Worm (Caenorhabditis elegans) whole organism, early embryonic: Measurements from ENCODE around the gene nlp-32.

Experiments used
- B0310.2 ChIP-seq: sonication (generic microtip); optimal IDR thresholded peaks from 2 replicates; lab custom pipeline; 2016; ENCODE audit warnings: mild to moderate bottlenecking, missing genetic modification characterization, missing compliant biosample characterization
- F13C5.2 ChIP-seq: sonication (generic microtip); optimal IDR thresholded peaks from 2 replicates; lab custom pipeline; 2017; ENCODE audit warnings: mild to moderate bottlenecking, missing genetic modification characterization, inconsistent platforms, missing compliant biosample characterization
- aly-1 ChIP-seq: sonication (generic microtip); optimal IDR thresholded peaks from 2 replicates; lab custom pipeline; 2016; ENCODE audit warnings: missing genetic modification characterization, missing compliant biosample characterization
- ama-1 ChIP-seq: fragments of 150-350 bp; optimal IDR thresholded peaks from 2 replicates; lab custom pipeline; 2014
- ceh-13 ChIP-seq: fragments of 200-800 bp; sonication (Bioruptor generic); optimal IDR thresholded peaks from 2 replicates; lab custom pipeline; 2018; ENCODE audit warnings: mild to moderate bottlenecking, missing genetic modification characterization, missing compliant biosample characterization
- ceh-36 ChIP-seq: sonication (generic microtip); optimal IDR thresholded peaks from 2 replicates; lab custom pipeline; 2016; ENCODE audit warnings: missing genetic modification characterization, inconsistent platforms, missing compliant biosample characterization
- ets-7 ChIP-seq: sonication (generic microtip); optimal IDR thresholded peaks from 2 replicates; lab custom pipeline; 2016; ENCODE audit warnings: missing genotype, missing genetic modification characterization, missing compliant biosample characterization
- flt-1 ChIP-seq: fragments of 200-800 bp; sonication (Bioruptor generic); IDR thresholded peaks from 2 replicates; pipeline ENCODE4 v1.3.6; 2022; ENCODE audit warnings: missing genetic modification characterization, missing compliant biosample characterization
- hmbx-1 ChIP-seq: sonication (generic microtip); optimal IDR thresholded peaks from 2 replicates; lab custom pipeline; 2016; ENCODE audit warnings: mild to moderate bottlenecking, missing genetic modification characterization, missing compliant biosample characterization
- hmg-4 ChIP-seq: fragments of 200-800 bp; sonication (Bioruptor generic); optimal IDR thresholded peaks from 2 replicates; lab custom pipeline; 2018; ENCODE audit warnings: mild to moderate bottlenecking, missing genetic modification characterization, missing compliant biosample characterization
- hnd-1 ChIP-seq: sonication (generic microtip); optimal IDR thresholded peaks from 2 replicates; lab custom pipeline; 2016; ENCODE audit warnings: missing genetic modification characterization, missing compliant biosample characterization
- pes-1 ChIP-seq: fragments of 200-800 bp; sonication (Bioruptor generic); IDR thresholded peaks from 2 replicates; pipeline ENCODE4 v1.3.6; 2022; ENCODE audit warnings: missing genetic modification reagents, missing genetic modification characterization, missing compliant biosample characterization
- scrt-1 ChIP-seq: fragments of 200-800 bp; sonication (Bioruptor generic); IDR thresholded peaks from 2 replicates; pipeline ENCODE4 v1.3.6; 2022; ENCODE audit warnings: missing genetic modification characterization, missing compliant biosample characterization
- sea-1 ChIP-seq: fragments of 200-800 bp; sonication (Bioruptor generic); conservative IDR thresholded peaks from 2 replicates; pipeline ENCODE4 v1.3.6; 2022; ENCODE audit warnings: missing genetic modification characterization, missing compliant biosample characterization
- tbx-11 ChIP-seq: fragments of 200-800 bp; sonication (Bioruptor generic); IDR thresholded peaks from 2 replicates; pipeline ENCODE4 v1.3.6; 2022; ENCODE audit warnings: missing genetic modification characterization, missing compliant biosample characterization
- tbx-37 ChIP-seq: fragments of 200-800 bp; sonication (Bioruptor generic); conservative IDR thresholded peaks from 2 replicates; pipeline ENCODE4 v1.3.6; 2022; ENCODE audit warnings: missing genetic modification reagents, missing genetic modification characterization, missing compliant biosample characterization
- tra-4 ChIP-seq: sonication (generic microtip); optimal IDR thresholded peaks from 2 replicates; lab custom pipeline; 2017; ENCODE audit warnings: missing genetic modification characterization, missing compliant biosample characterization

The nlp-32 gene

DNA sequence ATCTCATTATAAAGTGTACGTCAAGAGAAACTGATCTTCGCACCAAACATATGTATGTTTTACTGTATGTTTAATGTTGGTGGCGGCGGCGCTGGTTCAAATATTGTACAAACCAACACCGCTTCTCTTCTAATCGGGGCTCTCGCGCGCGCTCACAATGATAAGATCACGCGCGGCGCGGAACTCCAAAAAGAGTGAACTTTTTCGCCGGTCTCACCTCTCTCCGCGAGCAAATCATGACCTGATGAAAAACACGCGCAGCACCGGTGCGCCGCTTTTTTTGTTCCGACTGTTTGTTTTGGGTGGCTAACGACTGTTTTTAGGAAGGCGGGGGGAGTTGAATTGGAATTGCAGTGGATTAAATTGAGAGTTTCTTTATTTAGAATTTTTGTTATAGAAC, 27.0 kb upstream of the nlp-32 start:
- TF ChIP-seq hnd-1 (tag; lab: Kevin White, UChicago), result no peak

DNA sequence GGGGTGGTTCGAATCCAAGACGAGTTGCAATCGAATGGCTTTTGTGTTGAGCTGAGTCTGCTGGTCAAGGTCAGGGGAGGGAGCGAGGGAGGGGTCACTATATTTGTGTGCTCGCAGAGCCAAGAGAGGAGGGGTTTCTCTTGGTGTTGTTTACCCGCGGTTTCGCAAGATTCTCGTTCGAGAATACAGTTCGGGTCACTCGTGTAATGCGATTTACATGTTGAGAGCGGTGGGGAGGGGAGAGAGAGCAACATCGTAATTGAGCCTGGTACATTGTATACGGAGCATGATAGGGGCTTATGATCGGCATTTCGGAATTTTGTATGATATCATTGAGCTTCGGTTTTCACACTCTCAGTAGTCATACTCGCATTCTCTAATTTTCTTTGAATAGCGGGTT, 25.8 kb upstream of the nlp-32 start, which contains the start of gene F30H5.3:
F30H5.3 (minus strand) TSS at position 101 of the 400 bp plus-strand sequence.
- TF ChIP-seq sea-1 (GFP tag; lab: Robert Waterston, UW) (no peak), B0310.2 (tag; lab: Kevin White, UChicago) (no peak), ama-1 (no peak), hnd-1 (tag; lab: Kevin White, UChicago) (no peak), aly-1 (tag; lab: Kevin White, UChicago) (no peak), ceh-36 (tag; lab: Kevin White, UChicago) (no peak), ceh-13 (GFP tag; lab: Kevin White, UChicago) (no peak), F13C5.2 (tag; lab: Kevin White, UChicago) (no peak), tra-4 (no peak), tbx-11 (no peak), flt-1 (GFP tag; lab: Robert Waterston, UW) (no peak), hmbx-1 (no peak), pes-1 (no peak), ets-7 (tag; lab: Kevin White, UChicago) (no peak)

DNA sequence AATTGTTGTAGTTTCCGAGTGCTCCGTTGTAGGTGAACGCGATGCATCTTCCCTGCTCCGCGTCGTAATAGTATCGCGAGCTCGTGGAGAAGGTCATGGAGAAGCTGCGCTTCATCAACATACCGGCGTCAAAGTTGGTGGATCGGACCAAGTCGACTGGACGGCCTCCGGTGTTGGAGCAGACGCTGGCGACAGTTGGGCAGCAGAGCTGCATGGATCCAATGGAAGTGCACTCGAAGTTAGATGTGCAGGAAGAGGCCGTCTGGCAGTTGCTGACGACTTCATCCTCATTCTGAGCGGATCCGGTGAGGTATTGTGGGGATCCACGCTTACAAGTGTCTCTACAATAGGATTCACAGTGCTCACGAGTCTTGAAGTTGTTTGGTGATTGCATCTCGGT, 22.7 kb upstream of the nlp-32 start:
- TF ChIP-seq B0310.2 (tag; lab: Kevin White, UChicago) (no peak), ceh-13 (GFP tag; lab: Kevin White, UChicago) (no peak), aly-1 (tag; lab: Kevin White, UChicago) (no peak), ama-1 (no peak), tbx-11 (no peak), scrt-1 (GFP tag; lab: Robert Waterston, UW) (no peak), F13C5.2 (tag; lab: Kevin White, UChicago) (no peak), hnd-1 (tag; lab: Kevin White, UChicago) (no peak)

DNA sequence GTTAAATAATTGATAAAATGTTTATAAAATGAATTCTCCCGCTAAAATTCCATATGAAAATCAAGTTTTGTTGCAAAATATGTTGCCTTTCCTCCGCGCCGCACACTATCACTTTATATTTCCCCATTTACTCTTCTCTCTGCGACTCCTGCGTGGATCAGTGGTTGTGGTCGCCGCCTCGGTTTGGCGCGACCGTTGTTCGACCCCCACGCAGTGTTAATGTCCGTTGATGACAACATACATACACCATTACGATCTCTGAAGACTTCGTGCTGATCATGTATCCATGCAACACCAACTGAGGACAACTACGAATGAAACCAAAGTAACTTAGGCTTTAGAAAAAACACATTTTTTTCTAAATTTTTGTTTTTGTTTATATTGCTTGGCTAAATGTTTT, 16.2 kb upstream of the nlp-32 start:
- TF ChIP-seq hmbx-1 (peak; percentile 72), F13C5.2 (tag; lab: Kevin White, UChicago) (peak; percentile 89), hnd-1 (tag; lab: Kevin White, UChicago) (peak; percentile 81), tbx-37 (GFP tag; lab: Robert Waterston, UW) (peak; percentile 71), tbx-11 (peak; percentile 86), pes-1 (peak; percentile 86), ama-1 (no peak), flt-1 (GFP tag; lab: Robert Waterston, UW) (peak; percentile 80), B0310.2 (tag; lab: Kevin White, UChicago) (peak; percentile 66), tra-4 (peak; percentile 46), ceh-13 (GFP tag; lab: Kevin White, UChicago) (peak; percentile 66), ceh-36 (tag; lab: Kevin White, UChicago) (peak; percentile 65), hmg-4 (GFP tag; lab: Kevin White, UChicago) (peak; percentile 94), aly-1 (tag; lab: Kevin White, UChicago) (peak; percentile 79), ets-7 (tag; lab: Kevin White, UChicago) (peak; percentile 79), scrt-1 (GFP tag; lab: Robert Waterston, UW) (peak; percentile 87), sea-1 (GFP tag; lab: Robert Waterston, UW) (peak; percentile 86)

DNA sequence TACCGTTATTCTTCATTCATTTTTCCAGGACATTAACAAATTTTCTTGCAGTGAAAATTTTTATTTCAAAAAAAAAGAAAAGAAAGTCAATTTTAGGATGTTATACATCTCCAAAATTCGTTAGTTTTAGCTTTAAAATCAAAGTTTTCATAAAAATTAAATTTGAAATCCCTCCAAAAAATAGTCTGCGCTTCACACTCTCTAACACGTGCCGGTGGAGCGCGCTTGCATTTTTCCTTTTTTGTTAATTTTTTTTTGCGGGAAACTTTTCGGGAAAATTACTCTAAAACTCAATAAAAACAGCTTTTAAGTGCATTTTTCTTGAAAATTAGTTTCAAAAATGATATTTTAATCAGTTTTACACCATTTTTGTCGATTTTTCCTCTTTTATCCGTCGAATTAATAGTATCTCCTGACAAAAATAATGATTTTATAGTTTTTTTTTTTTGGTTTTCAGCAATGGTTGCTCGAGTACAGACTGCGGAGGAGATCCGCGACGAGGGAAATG, 4.8 kb upstream of the nlp-32 start, which contains the start of gene unc-45:
unc-45 (plus strand) TSS at position 458 of the 508 bp plus-strand sequence.
- no peak for TF ChIP-seq ama-1

DNA sequence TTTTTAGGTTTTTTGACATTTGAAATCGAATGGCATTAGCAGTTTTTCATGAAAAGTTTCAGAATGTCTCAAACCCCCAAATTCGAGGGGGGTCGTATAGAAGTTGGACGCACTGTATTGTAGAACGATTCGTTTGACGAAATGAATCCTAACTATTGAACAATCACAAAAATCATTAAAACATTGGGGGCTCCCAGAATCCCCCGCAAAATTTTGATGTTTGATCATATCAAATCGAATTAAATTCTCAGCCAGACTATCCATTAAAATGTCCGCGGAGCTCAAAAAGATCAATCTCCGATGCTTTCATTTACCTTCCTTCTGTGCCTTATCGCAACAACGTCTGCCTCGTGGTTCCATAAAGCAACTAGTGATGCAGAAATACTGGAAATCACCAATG, 2.1 kb upstream of the nlp-32 start, which contains the start of gene F30H5.5:
F30H5.5 (plus strand) TSS at position 301 of the 400 bp plus-strand sequence.
- no peak for TF ChIP-seq B0310.2 (tag; lab: Kevin White, UChicago)
- no peak for TF ChIP-seq hmbx-1
- no peak for TF ChIP-seq ceh-36 (tag; lab: Kevin White, UChicago)
- TF ChIP-seq aly-1 (tag; lab: Kevin White, UChicago), result no peak
- TF ChIP-seq hnd-1 (tag; lab: Kevin White, UChicago), result no peak
- TF ChIP-seq tra-4, result no peak
- TF ChIP-seq ceh-13 (GFP tag; lab: Kevin White, UChicago), result no peak
- no peak for TF ChIP-seq flt-1 (GFP tag; lab: Robert Waterston, UW)
- TF ChIP-seq hmg-4 (GFP tag; lab: Kevin White, UChicago), result no peak
- TF ChIP-seq F13C5.2 (tag; lab: Kevin White, UChicago), result no peak
- no peak for TF ChIP-seq ets-7 (tag; lab: Kevin White, UChicago)
- TF ChIP-seq tbx-37 (GFP tag; lab: Robert Waterston, UW), result no peak
- TF ChIP-seq scrt-1 (GFP tag; lab: Robert Waterston, UW), result no peak
- no peak for TF ChIP-seq pes-1
- no peak for TF ChIP-seq ama-1
- no peak for TF ChIP-seq sea-1 (GFP tag; lab: Robert Waterston, UW)
- TF ChIP-seq tbx-11, result no peak

DNA sequence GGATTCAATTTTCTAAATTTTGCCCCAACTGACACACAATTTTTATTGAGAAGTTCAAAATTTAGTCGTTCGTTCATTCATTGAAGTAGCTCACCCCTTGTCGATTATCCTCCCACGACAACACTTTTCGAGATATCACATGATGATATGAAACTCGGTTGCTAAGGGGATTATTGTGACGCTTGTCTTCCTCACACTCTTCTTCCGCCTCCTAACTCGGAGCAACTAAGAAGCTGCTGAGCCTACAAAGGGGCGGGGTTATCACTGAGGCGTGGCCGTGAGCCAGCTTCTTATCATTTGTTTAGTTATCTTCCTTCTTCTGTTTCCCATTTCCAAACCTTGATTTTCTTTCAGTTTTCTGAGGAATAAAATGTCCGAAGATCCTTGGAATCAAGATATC, 2.8 kb downstream of the nlp-32 start, which contains the start of gene F10C5.3:
F10C5.3 (plus strand) TSS at position 313 of the 400 bp plus-strand sequence.
- TF ChIP-seq hmg-4 (GFP tag; lab: Kevin White, UChicago) (no peak), hnd-1 (tag; lab: Kevin White, UChicago) (no peak), tra-4 (no peak), flt-1 (GFP tag; lab: Robert Waterston, UW) (no peak), ceh-36 (tag; lab: Kevin White, UChicago) (no peak), F13C5.2 (tag; lab: Kevin White, UChicago) (no peak), ets-7 (tag; lab: Kevin White, UChicago) (no peak), aly-1 (tag; lab: Kevin White, UChicago) (no peak), scrt-1 (GFP tag; lab: Robert Waterston, UW) (no peak), tbx-11 (no peak), hmbx-1 (no peak)

DNA sequence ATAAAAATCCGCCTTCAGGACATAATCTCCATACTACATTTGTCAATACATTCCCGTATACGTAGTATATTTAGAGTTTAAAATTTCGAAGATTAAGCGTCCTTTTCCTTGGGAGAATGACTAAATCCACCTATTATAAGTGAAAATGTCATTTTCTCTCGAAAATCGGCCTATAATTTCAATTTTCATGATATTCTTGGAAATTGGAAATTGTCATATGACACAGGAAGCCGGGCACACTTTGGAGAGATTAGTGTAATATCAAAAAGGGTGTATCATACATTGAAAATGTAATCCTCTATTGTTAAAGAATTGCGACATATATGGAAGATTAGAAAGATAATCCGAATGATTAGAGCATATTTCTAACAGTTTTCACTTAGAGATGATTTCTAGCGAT, 3.6 kb downstream of the nlp-32 start:
- TF ChIP-seq tbx-37 (GFP tag; lab: Robert Waterston, UW), result no peak
- TF ChIP-seq flt-1 (GFP tag; lab: Robert Waterston, UW), result no peak
- no peak for TF ChIP-seq hnd-1 (tag; lab: Kevin White, UChicago)
- TF ChIP-seq scrt-1 (GFP tag; lab: Robert Waterston, UW), result no peak
- no peak for TF ChIP-seq hmg-4 (GFP tag; lab: Kevin White, UChicago)
- TF ChIP-seq sea-1 (GFP tag; lab: Robert Waterston, UW), result no peak
- no peak for TF ChIP-seq ama-1
